Worm (Caenorhabditis elegans) whole organism, L4 larva: ENCODE results near the gene F31E8.5.

ENCODE experiments used
- duxl-1 ChIP-seq: sonication (generic microtip); optimal IDR thresholded peaks from 2 replicates; lab custom pipeline; 2016; ENCODE audit warnings: mild to moderate bottlenecking, missing genetic modification characterization, moderate library complexity, missing compliant biosample characterization; ENCODE audit not compliant: poor library complexity
- fos-1 ChIP-seq: fragments of 150-350 bp; optimal IDR thresholded peaks from 2 replicates; lab custom pipeline; 2014; ENCODE audit warnings: missing biosample characterization, missing genetic modification characterization
- lin-1 ChIP-seq: fragments of 200-800 bp; sonication (Bioruptor generic); IDR thresholded peaks from 2 replicates; pipeline ENCODE4 v1.3.6; 2022; ENCODE audit warnings: missing genetic modification reagents, missing genetic modification characterization, missing compliant biosample characterization
- nhr-237 ChIP-seq: sonication (generic microtip); optimal IDR thresholded peaks from 2 replicates; lab custom pipeline; 2017; ENCODE audit warnings: missing biosample characterization, missing genetic modification characterization
- snpc-4 ChIP-seq: fragments of 150-350 bp; optimal IDR thresholded peaks from 2 replicates; lab custom pipeline; 2014; ENCODE audit warnings: missing biosample characterization, missing genetic modification characterization

- TF ChIP-seq lin-1 (GFP tag; lab: Robert Waterston, UW) (no peak), snpc-4 (no peak), nhr-237 (no peak), duxl-1 (tag; lab: Kevin White, UChicago) (no peak), fos-1 (tag; lab: Kevin White, UChicago) (no peak)
These were observed 34.0 kb upstream of the F31E8.5 start for ce11 chrII:6841102-6841501.
